Worm (Caenorhabditis elegans) whole organism, L1 larva: ENCODE measurements around the gene clec-20.

Experiments used
- aha-1 ChIP-seq: fragments of 150-350 bp; optimal IDR thresholded peaks from 2 replicates; lab custom pipeline; 2014; ENCODE audit warnings: missing biosample characterization, missing genetic modification characterization
- blmp-1 ChIP-seq: fragments of 150-350 bp; optimal IDR thresholded peaks from 2 replicates; lab custom pipeline; 2014; ENCODE audit warnings: missing biosample characterization, missing genetic modification characterization
- ceh-63 ChIP-seq: fragments of 200-800 bp; sonication (Bioruptor generic); optimal IDR thresholded peaks from 2 replicates; lab custom pipeline; 2018; ENCODE audit warnings: mild to moderate bottlenecking, missing genetic modification characterization, missing compliant biosample characterization
- efl-3 ChIP-seq: fragments of 200-800 bp; sonication (Bioruptor generic); optimal IDR thresholded peaks from 2 replicates; lab custom pipeline; 2018; ENCODE audit warnings: mild to moderate bottlenecking, missing genetic modification characterization, missing compliant biosample characterization
- egl-27 ChIP-seq, 2 experiments: fragments of 150-350 bp in 1 of 2; sonication (generic microtip); optimal IDR thresholded peaks; 3 replicates each; lab custom pipeline; 2017 to 2018; ENCODE audit warnings: missing biosample characterization in 2 of 2, missing genetic modification characterization in 2 of 2, missing genetic modification reagents in 2 of 2
- fos-1 ChIP-seq: fragments of 150-350 bp; optimal IDR thresholded peaks from 2 replicates; lab custom pipeline; 2014; ENCODE audit warnings: missing biosample characterization, missing genetic modification characterization
- jun-1 ChIP-seq: fragments of 150-350 bp; optimal IDR thresholded peaks from 2 replicates; lab custom pipeline; 2014; ENCODE audit warnings: missing biosample characterization, missing genetic modification reagents, missing genetic modification characterization
- sup-37 ChIP-seq: fragments of 200-800 bp; sonication (Bioruptor generic); optimal IDR thresholded peaks from 2 replicates; lab custom pipeline; 2018; ENCODE audit warnings: mild to moderate bottlenecking, missing genetic modification characterization, missing compliant biosample characterization

ce11 chrII:1603049-1603448 lies 8.0 kb upstream of the clec-20 start:
- TF ChIP-seq fos-1 (tag; lab: Kevin White, UChicago) (no peak), aha-1 (no peak), egl-27 (tag; optimal IDR thresholded peaks at IDR 0.05; lab: Kevin White, UChicago) (no peak), jun-1 (tag; lab: Kevin White, UChicago) (no peak), blmp-1 (tag; lab: Kevin White, UChicago) (no peak), ceh-63 (GFP tag; lab: Kevin White, UChicago) (no peak), efl-3 (GFP tag; lab: Kevin White, UChicago) (no peak), sup-37 (GFP tag; lab: Kevin White, UChicago) (no peak)
